Fruit fly (Drosophila melanogaster) whole organism, embryonic: Measurements from ENCODE around the gene DnaJ-H.

ENCODE experiments used
- ATbp ChIP-seq: fragments of 200-800 bp; sonication (Bioruptor generic); optimal IDR thresholded peaks from 2 replicates; lab custom pipeline; 2017; ENCODE audit warnings: missing biosample characterization, mild to moderate bottlenecking, missing genetic modification characterization, missing genetic modification reagents
- Ada2b ChIP-seq: fragments of 200-800 bp; sonication (Bioruptor generic); IDR thresholded peaks from 2 replicates; pipeline ENCODE4 v1.3.6; 2022; ENCODE audit warnings: missing biosample characterization, missing genetic modification characterization
- Bteb2 ChIP-seq: fragments of 200-800 bp; sonication (Bioruptor generic); optimal IDR thresholded peaks from 2 replicates; lab custom pipeline; 2016; ENCODE audit warnings: missing biosample characterization, missing genetic modification characterization
- CG12071 ChIP-seq: fragments of 200-800 bp; sonication (Bioruptor generic); optimal IDR thresholded peaks from 3 replicates; lab custom pipeline; 2018; ENCODE audit warnings: missing biosample characterization, mild to moderate bottlenecking, missing genetic modification characterization
- CG13424 ChIP-seq: fragments of 200-800 bp; sonication (Bioruptor generic); optimal IDR thresholded peaks from 2 replicates; lab custom pipeline; 2019; ENCODE audit warnings: missing biosample characterization, mild to moderate bottlenecking, missing genetic modification characterization, moderate library complexity
- CG13775 ChIP-seq: fragments of 200-800 bp; sonication (Bioruptor generic); optimal IDR thresholded peaks from 3 replicates; lab custom pipeline; 2017; ENCODE audit warnings: missing biosample characterization, mild to moderate bottlenecking, missing genetic modification characterization
- CG16779 ChIP-seq: fragments of 200-800 bp; sonication (Bioruptor generic); IDR thresholded peaks from 2 replicates; pipeline ENCODE4 v1.3.6; 2022; ENCODE audit warnings: missing biosample characterization, missing genetic modification characterization
- CG17359 ChIP-seq: fragments of 200-800 bp; sonication (Bioruptor generic); optimal IDR thresholded peaks from 3 replicates; lab custom pipeline; 2018; ENCODE audit warnings: missing biosample characterization, mild to moderate bottlenecking, missing genetic modification characterization, moderate library complexity
- CG18476 ChIP-seq: fragments of 200-800 bp; sonication (Bioruptor generic); optimal IDR thresholded peaks from 2 replicates; lab custom pipeline; 2016; ENCODE audit warnings: missing biosample characterization, mild to moderate bottlenecking, missing genetic modification characterization
- CG18764 ChIP-seq: fragments of 200-800 bp; sonication (Bioruptor generic); optimal IDR thresholded peaks from 3 replicates; lab custom pipeline; 2016; ENCODE audit warnings: missing biosample characterization, missing genetic modification characterization
- CG2678 ChIP-seq: fragments of 200-800 bp; sonication (Bioruptor generic); optimal IDR thresholded peaks from 3 replicates; lab custom pipeline; 2019; ENCODE audit warnings: missing biosample characterization, mild to moderate bottlenecking, missing genetic modification characterization, moderate library complexity
- CG2712 ChIP-seq: fragments of 200-800 bp; optimal IDR thresholded peaks from 3 replicates; lab custom pipeline; 2019; ENCODE audit warnings: missing biosample characterization, mild to moderate bottlenecking, missing genetic modification characterization, moderate library complexity
- CG32767 ChIP-seq: fragments of 200-800 bp; sonication (Bioruptor generic); IDR thresholded peaks from 2 replicates; pipeline ENCODE4 v1.3.6; 2022; ENCODE audit warnings: missing biosample characterization, missing genetic modification characterization
- CG34376 ChIP-seq: fragments of 200-800 bp; sonication (Bioruptor generic); optimal IDR thresholded peaks from 2 replicates; lab custom pipeline; 2018; ENCODE audit warnings: missing biosample characterization, mild to moderate bottlenecking, missing genetic modification characterization
- CG3847 ChIP-seq: fragments of 200-800 bp; sonication (Bioruptor generic); IDR thresholded peaks from 2 replicates; pipeline ENCODE4 v1.3.6; 2022; ENCODE audit warnings: missing biosample characterization, missing genetic modification characterization
- CG4404 ChIP-seq: fragments of 200-800 bp; sonication (Bioruptor generic); IDR thresholded peaks from 2 replicates; pipeline ENCODE4 v1.3.6; 2022; ENCODE audit warnings: missing biosample characterization, missing genetic modification characterization
- CG6791 ChIP-seq: fragments of 200-800 bp; sonication (Bioruptor generic); IDR thresholded peaks from 3 replicates; pipeline ENCODE4 v1.3.6; 2022; ENCODE audit warnings: missing biosample characterization, missing genetic modification characterization; ENCODE audit not compliant: partially characterized antibody
- CG7786 ChIP-seq: fragments of 200-800 bp; sonication (Bioruptor generic); optimal IDR thresholded peaks from 2 replicates; lab custom pipeline; 2016; ENCODE audit warnings: missing biosample characterization, missing genetic modification characterization
- CG7839 ChIP-seq: fragments of 200-800 bp; sonication (Bioruptor generic); optimal IDR thresholded peaks from 3 replicates; lab custom pipeline; 2018; ENCODE audit warnings: missing biosample characterization, mild to moderate bottlenecking, missing genetic modification characterization, moderate library complexity
- Chrac-16 ChIP-seq: fragments of 200-800 bp; sonication (Bioruptor generic); optimal IDR thresholded peaks from 3 replicates; lab custom pipeline; 2016; ENCODE audit warnings: missing biosample characterization, missing genetic modification characterization
- CoRest ChIP-seq: fragments of 200-800 bp; sonication (Bioruptor generic); optimal IDR thresholded peaks from 3 replicates; lab custom pipeline; 2018; ENCODE audit warnings: missing biosample characterization, mild to moderate bottlenecking, missing genetic modification characterization, moderate library complexity
- Dad ChIP-seq: fragments of 200-800 bp; sonication (Bioruptor generic); optimal IDR thresholded peaks from 3 replicates; lab custom pipeline; 2016; ENCODE audit warnings: missing biosample characterization, missing genetic modification characterization
- Dek ChIP-seq: fragments of 200-800 bp; sonication (Bioruptor generic); optimal IDR thresholded peaks from 3 replicates; lab custom pipeline; 2019; ENCODE audit warnings: missing biosample characterization, mild to moderate bottlenecking, missing genetic modification characterization, moderate library complexity
- Dfd ChIP-seq, 2 experiments: fragments of >200 bp; optimal IDR thresholded peaks; 2 replicates each; lab custom pipeline; 2017; ENCODE audit warnings: missing biosample characterization in 2 of 2, missing genetic modification characterization in 2 of 2
- E2f2 ChIP-seq: fragments of 200-800 bp; sonication (Bioruptor generic); IDR thresholded peaks from 2 replicates; pipeline ENCODE4 v1.3.6; 2022; ENCODE audit warnings: missing biosample characterization, missing genetic modification characterization
- Fer3 ChIP-seq: fragments of 200-800 bp; sonication (Bioruptor generic); optimal IDR thresholded peaks from 2 replicates; lab custom pipeline; 2018; ENCODE audit warnings: missing biosample characterization, mild to moderate bottlenecking, missing genetic modification characterization, moderate library complexity
- Hmr ChIP-seq: fragments of 200-800 bp; sonication (Bioruptor generic); optimal IDR thresholded peaks from 3 replicates; lab custom pipeline; 2017; ENCODE audit warnings: mild to moderate bottlenecking, missing biosample characterization, missing genetic modification reagents, missing genetic modification characterization
- Hr78 ChIP-seq, 2 experiments: fragments of 200-800 bp in 1 of 2; fragments of >200 bp in 1 of 2; sonication (Bioruptor generic) in 1 of 2; optimal IDR thresholded peaks; 2 replicates each; lab custom pipeline; 2017 to 2019; ENCODE audit warnings: missing biosample characterization in 2 of 2, missing genetic modification characterization in 2 of 2, mild to moderate bottlenecking in 1 of 2, moderate library complexity in 1 of 2
- Lpt ChIP-seq: fragments of >200 bp; optimal IDR thresholded peaks from 2 replicates; lab custom pipeline; 2018; ENCODE audit warnings: missing biosample characterization, missing genetic modification characterization
- MESR4 ChIP-seq: fragments of 200-800 bp; sonication (Bioruptor generic); optimal IDR thresholded peaks from 2 replicates; lab custom pipeline; 2018; ENCODE audit warnings: missing biosample characterization, mild to moderate bottlenecking, missing genetic modification characterization, moderate library complexity
- Myb ChIP-seq: fragments of 200-800 bp; sonication (Bioruptor generic); optimal IDR thresholded peaks from 2 replicates; lab custom pipeline; 2016; ENCODE audit warnings: missing biosample characterization, missing genetic modification characterization
- Oli ChIP-seq: fragments of 200-800 bp; sonication (Bioruptor generic); optimal IDR thresholded peaks from 2 replicates; lab custom pipeline; 2018; ENCODE audit warnings: missing biosample characterization, mild to moderate bottlenecking, missing genetic modification characterization, moderate library complexity
- Opbp ChIP-seq: fragments of 200-800 bp; sonication (Bioruptor generic); IDR thresholded peaks from 3 replicates; pipeline ENCODE4 v1.3.6; 2022; ENCODE audit warnings: missing biosample characterization, missing genetic modification characterization; ENCODE audit not compliant: partially characterized antibody
- Ptx1 ChIP-seq: fragments of 200-800 bp; sonication (Bioruptor generic); IDR thresholded peaks from 2 replicates; pipeline ENCODE4 v1.3.6; 2022; ENCODE audit warnings: missing biosample characterization, missing genetic modification characterization
- Scr ChIP-seq: fragments of 200-800 bp; sonication (Bioruptor generic); IDR thresholded peaks from 2 replicates; pipeline ENCODE4 v1.3.6; 2022; ENCODE audit warnings: missing biosample characterization, missing genetic modification characterization; ENCODE audit not compliant: partially characterized antibody
- Sox102F ChIP-seq: fragments of 200-800 bp; sonication (Bioruptor generic); optimal IDR thresholded peaks from 2 replicates; lab custom pipeline; 2018; ENCODE audit warnings: missing biosample characterization, mild to moderate bottlenecking, missing genetic modification characterization, moderate library complexity
- ash1 ChIP-seq: fragments of 200-800 bp; sonication (Bioruptor generic); optimal IDR thresholded peaks from 2 replicates; lab custom pipeline; 2018; ENCODE audit warnings: missing biosample characterization, mild to moderate bottlenecking, missing genetic modification characterization
- cg ChIP-seq: fragments of 200-800 bp; sonication (Bioruptor generic); optimal IDR thresholded peaks from 3 replicates; lab custom pipeline; 2019; ENCODE audit warnings: missing biosample characterization, mild to moderate bottlenecking, missing genetic modification characterization, moderate library complexity
- chinmo ChIP-seq: fragments of 200-800 bp; sonication (Bioruptor generic); IDR thresholded peaks from 4 replicates; pipeline ENCODE4 v1.3.6; 2022; ENCODE audit warnings: missing biosample characterization, missing genetic modification characterization; ENCODE audit not compliant: partially characterized antibody
- dmrt99B ChIP-seq: fragments of 200-800 bp; sonication (Bioruptor generic); optimal IDR thresholded peaks from 2 replicates; lab custom pipeline; 2018; ENCODE audit warnings: missing biosample characterization, mild to moderate bottlenecking, missing genetic modification characterization, moderate library complexity
- dysf ChIP-seq: fragments of 200-800 bp; sonication (Bioruptor generic); IDR thresholded peaks from 3 replicates; pipeline ENCODE4 v1.3.6; 2022; ENCODE audit warnings: missing biosample characterization, missing genetic modification characterization
- ems ChIP-seq: fragments of 200-800 bp; sonication (Bioruptor generic); optimal IDR thresholded peaks from 3 replicates; lab custom pipeline; 2016; ENCODE audit warnings: missing biosample characterization, missing genetic modification characterization
- grau ChIP-seq: fragments of 200-800 bp; optimal IDR thresholded peaks from 3 replicates; lab custom pipeline; 2019; ENCODE audit warnings: missing biosample characterization, mild to moderate bottlenecking, missing genetic modification characterization, moderate library complexity
- hth ChIP-seq: fragments of >200 bp; optimal IDR thresholded peaks from 2 replicates; lab custom pipeline; 2017; ENCODE audit warnings: inconsistent platforms
- ind ChIP-seq: fragments of 200-800 bp; sonication (Bioruptor generic); optimal IDR thresholded peaks from 3 replicates; lab custom pipeline; 2016; ENCODE audit warnings: missing biosample characterization, missing genetic modification characterization
- lov ChIP-seq, 2 experiments: fragments of 200-800 bp in 1 of 2; fragments of >200 bp in 1 of 2; sonication (Bioruptor generic) in 1 of 2; IDR thresholded peaks in 1 of 2; optimal IDR thresholded peaks in 1 of 2; 2 replicates in 1 of 2; 3 replicates in 1 of 2; pipeline versions ENCODE4 v1.3.6 to Lab custom; 2017 to 2022; ENCODE audit warnings: missing biosample characterization in 1 of 2, missing genetic modification characterization in 1 of 2
- otp ChIP-seq: fragments of 200-800 bp; sonication (Bioruptor generic); IDR thresholded peaks from 3 replicates; pipeline ENCODE4, ENCODE4 v1.3.6; 2022; ENCODE audit warnings: missing biosample characterization, missing genetic modification characterization
- sd ChIP-seq: fragments of 200-800 bp; sonication (Bioruptor generic); optimal IDR thresholded peaks from 3 replicates; lab custom pipeline; 2018; ENCODE audit warnings: missing biosample characterization, mild to moderate bottlenecking, missing genetic modification characterization, moderate library complexity
- seq ChIP-seq: fragments of 200-800 bp; sonication (Bioruptor generic); IDR thresholded peaks from 2 replicates; pipeline ENCODE4 v1.3.6; 2022; ENCODE audit warnings: missing biosample characterization, missing genetic modification characterization
- tgo ChIP-seq: fragments of 200-800 bp; sonication (Bioruptor generic); IDR thresholded peaks from 3 replicates; pipeline ENCODE4 v1.3.6; 2022; ENCODE audit warnings: missing biosample characterization, missing genetic modification characterization

The DnaJ-H gene

dm6 chr2L:13156349-13156748 lies 9.5 kb downstream of the DnaJ-H start (continued):
- TF ChIP-seq CG7839 (peak; percentile 46), CG17359 (tag; lab: Kevin White, UChicago) (no peak), Myb (GFP tag; lab: Kevin White, UChicago) (no peak), CG18476 (GFP tag; lab: Kevin White, UChicago) (no peak), Hr78 (GFP tag; optimal IDR thresholded peaks at IDR 0.05; lab: Kevin White, UChicago) (no peak), CoRest (tag; lab: Kevin White, UChicago) (peak; percentile 24), CG4404 (GFP tag; lab: Robert Waterston, UW) (no peak), Bteb2 (GFP tag; lab: Kevin White, UChicago) (no peak), Fer3 (peak; percentile 11), otp (no peak), Sox102F (GFP tag; lab: Kevin White, UChicago) (peak; percentile 27), MESR4 (GFP tag; lab: Kevin White, UChicago) (no peak), Chrac-16 (GFP tag; lab: Kevin White, UChicago) (no peak), cg (GFP tag; lab: Kevin White, UChicago) (no peak), ems (GFP tag; lab: Kevin White, UChicago) (no peak), tgo (GFP tag; lab: Robert Waterston, UW) (peak; percentile 53; the same call in 2 of the 3 replicates), Ada2b (0 out of 2 replicates have a peak, but pooled peaks have one; percentile 9), Opbp (GFP tag; lab: Robert Waterston, UW) (no peak), Oli (tag; lab: Kevin White, UChicago) (peak; percentile 28), CG13775 (GFP tag; lab: Kevin White, UChicago) (no peak), Scr (no peak), ash1 (GFP tag; lab: Kevin White, UChicago) (no peak), CG7786 (GFP tag; lab: Kevin White, UChicago) (no peak), Dad (GFP tag; lab: Kevin White, UChicago) (no peak), Dfd (GFP tag; optimal IDR thresholded peaks at IDR 0.05; lab: Kevin White, UChicago) (no peak), CG2678 (tag; lab: Kevin White, UChicago) (peak; percentile 52), CG34376 (no peak), CG6791 (GFP tag; lab: Robert Waterston, UW) (no peak), Lpt (no peak), CG12071 (GFP tag; lab: Kevin White, UChicago) (no peak), CG2712 (tag; lab: Kevin White, UChicago) (peak; percentile 41), ind (GFP tag; lab: Kevin White, UChicago) (no peak), Dek (tag; lab: Kevin White, UChicago) (no peak), E2f2 (GFP tag; lab: Robert Waterston, UW) (no peak; the same call in 1 of the 2 replicates), CG18764 (GFP tag; lab: Kevin White, UChicago) (no peak), sd (tag; lab: Kevin White, UChicago) (no peak), lov (optimal IDR thresholded peaks at IDR 0.05; lab: Kevin White, UChicago) (no peak), lov (GFP tag; IDR thresholded peaks at IDR 0.05; lab: Robert Waterston, UW) (no peak), dmrt99B (tag; lab: Kevin White, UChicago) (peak; percentile 33), ATbp (GFP tag; lab: Kevin White, UChicago) (no peak), dysf (GFP tag; lab: Robert Waterston, UW) (peak; percentile 58; the same call in 1 of the 3 replicates), chinmo (GFP tag; lab: Robert Waterston, UW) (0 out of 4 replicates have a peak, but pooled peaks have one; percentile 48), seq (no peak), CG3847 (GFP tag; lab: Robert Waterston, UW) (no peak), Ptx1 (0 out of 2 replicates have a peak, but pooled peaks have one; percentile 25), CG16779 (GFP tag; lab: Robert Waterston, UW) (no peak), grau (tag; lab: Kevin White, UChicago) (peak; percentile 33), CG13424 (tag; lab: Kevin White, UChicago) (peak; percentile 40), hth (no peak), CG32767 (GFP tag; lab: Robert Waterston, UW) (no peak), Hmr (peak; percentile 2)
